Fruit fly (Drosophila melanogaster) whole organism, adult: ENCODE measurements around the gene gdl-ORF39.

ENCODE experiments used
- CG12768 ChIP-seq: fragments of 200-800 bp; sonication (Bioruptor generic); optimal IDR thresholded peaks from 2 replicates; lab custom pipeline; 2017; ENCODE audit warnings: missing biosample characterization, missing genetic modification characterization, mild to moderate bottlenecking, moderate library complexity, missing genetic modification reagents
- CG14711 ChIP-seq: fragments of 200-800 bp; sonication (Bioruptor generic); optimal IDR thresholded peaks from 2 replicates; lab custom pipeline; 2018; ENCODE audit warnings: missing biosample characterization, mild to moderate bottlenecking, missing genetic modification characterization, moderate library complexity
- CG7045 ChIP-seq: fragments of 200-800 bp; sonication (Bioruptor generic); optimal IDR thresholded peaks from 2 replicates; lab custom pipeline; 2017; ENCODE audit warnings: missing biosample characterization, mild to moderate bottlenecking, missing genetic modification characterization
- CG7101 ChIP-seq: fragments of 200-800 bp; sonication (Bioruptor generic); optimal IDR thresholded peaks from 2 replicates; lab custom pipeline; 2018; ENCODE audit warnings: missing biosample characterization, mild to moderate bottlenecking, missing genetic modification characterization, moderate library complexity
- Crg-1 ChIP-seq: fragments of 200-800 bp; sonication (Bioruptor generic); optimal IDR thresholded peaks from 2 replicates; lab custom pipeline; 2016; ENCODE audit warnings: missing biosample characterization, missing genetic modification characterization
- Mnt ChIP-seq: fragments of 200-800 bp; sonication (Bioruptor generic); optimal IDR thresholded peaks from 2 replicates; lab custom pipeline; 2016; ENCODE audit warnings: missing biosample characterization, mild to moderate bottlenecking, missing genetic modification characterization
- kay ChIP-seq: fragments of 200-800 bp; sonication (Bioruptor generic); peaks from one replicate; lab custom pipeline; 2016; ENCODE audit warnings: missing biosample characterization, missing genetic modification characterization, borderline replicate concordance
- ovo ChIP-seq: fragments of 200-800 bp; sonication (Bioruptor generic); optimal IDR thresholded peaks from 2 replicates; lab custom pipeline; 2016; ENCODE audit warnings: missing biosample characterization, missing genetic modification characterization
- pad ChIP-seq: fragments of 200-800 bp; sonication (Bioruptor generic); optimal IDR thresholded peaks from 3 replicates; lab custom pipeline; 2017; ENCODE audit warnings: missing biosample characterization, missing genetic modification characterization, mild to moderate bottlenecking, moderate library complexity, missing genetic modification reagents

DNA sequence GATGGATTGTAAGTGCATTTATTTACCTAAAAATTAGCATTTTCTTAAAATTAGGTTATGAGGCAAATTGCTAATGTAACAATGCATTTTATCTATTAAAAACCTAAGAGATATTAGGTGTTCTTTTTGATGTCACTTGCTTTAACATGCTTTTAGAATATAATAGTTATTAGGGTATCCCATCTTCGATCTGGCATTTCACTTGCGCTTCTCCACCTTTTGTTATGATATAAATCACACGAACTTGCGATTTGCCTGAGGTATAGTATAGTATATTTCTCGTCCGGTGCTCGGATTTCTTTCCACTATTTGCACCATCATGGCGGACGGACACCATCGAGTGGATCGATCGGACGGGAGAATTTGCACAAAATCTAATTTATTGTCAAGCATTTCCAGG, 20.8 kb downstream of the gdl-ORF39 start:
- TF ChIP-seq pad (GFP tag; lab: Kevin White, UChicago) (no peak), CG7045 (GFP tag; lab: Kevin White, UChicago) (no peak), CG12768 (no peak), Crg-1 (GFP tag; lab: Kevin White, UChicago) (no peak), CG14711 (tag; lab: Kevin White, UChicago) (no peak), Mnt (GFP tag; lab: Kevin White, UChicago) (no peak), kay (GFP tag; lab: Kevin White, UChicago) (no peak), ovo (GFP tag; lab: Kevin White, UChicago) (no peak), CG7101 (tag; lab: Kevin White, UChicago) (no peak)
